Worm (Caenorhabditis elegans): ENCODE measurements around the gene unc-85.

ce11 chrII:4665359-4665758, 36.5 kb upstream of the unc-85 start, which contains the start of gene T05A7.11:
- no peak for TF ChIP-seq chd-7 (tag; optimal IDR thresholded peaks at IDR 0.05)
- TF ChIP-seq unc-62 (GFP tag; optimal IDR thresholded peaks at IDR 0.05), result no peak
- TF ChIP-seq ama-1 (optimal IDR thresholded peaks at IDR 0.05), result no peak
- TF ChIP-seq ama-1 (GFP tag; optimal IDR thresholded peaks at IDR 0.05), result no peak
